Worm (Caenorhabditis elegans): ENCODE data around the gene C42C1.12.
A peak's percentile ranks its signal among the peaks of the same experiment; 100 is the strongest.

The C42C1.12 gene

ce11 chrIV:12268272-12269045, 13.5 kb downstream of the C42C1.12 start, which contains the start of the genes ppm-1.H and rpl-34 (continued):
- TF ChIP-seq lir-1 (GFP tag; conservative IDR thresholded peaks at IDR 0.05) (no peak), F57C9.4 (tag; optimal IDR thresholded peaks at IDR 0.05) (no peak), cebp-2 (GFP tag; IDR thresholded peaks at IDR 0.05) (no peak), F49E8.2 (tag; optimal IDR thresholded peaks at IDR 0.05; ENCODE audit: insufficient read depth) (peak; percentile 8), tlf-1 (GFP tag; optimal IDR thresholded peaks at IDR 0.05) (no peak), aptf-2 (GFP tag; conservative IDR thresholded peaks at IDR 0.05) (no peak), bed-1 (GFP tag; IDR thresholded peaks at IDR 0.05) (no peak), F39B2.1 (GFP tag; IDR thresholded peaks at IDR 0.05) (no peak), F10E7.11 (tag; optimal IDR thresholded peaks at IDR 0.05) (no peak), bed-2 (GFP tag; IDR thresholded peaks at IDR 0.05) (no peak)

DNA sequence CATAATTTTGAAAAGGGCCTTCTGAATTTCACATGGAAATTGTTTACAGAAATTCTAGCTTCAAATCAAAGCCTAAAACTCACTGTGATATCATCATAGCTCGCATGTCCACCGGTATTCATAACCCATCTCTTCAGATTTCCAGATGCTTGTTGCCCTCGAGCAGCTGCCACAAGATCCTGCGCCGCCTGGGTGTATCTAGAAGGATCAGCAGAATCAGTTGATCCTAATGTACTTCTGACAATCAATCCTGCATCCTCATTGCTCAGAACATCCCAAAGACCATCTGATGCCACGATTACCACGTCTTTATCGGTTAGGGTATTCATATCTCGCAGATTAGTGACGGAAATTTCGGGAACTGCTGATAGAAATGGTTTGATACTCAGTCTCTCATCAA, 16.1 kb downstream of the C42C1.12 start:
- TF ChIP-seq ceh-58 (GFP tag; IDR thresholded peaks at IDR 0.05) (no peak), C06A6.2 (GFP tag; conservative IDR thresholded peaks at IDR 0.05) (no peak)

ce11 chrIV:12261353-12261752, 20.7 kb downstream of the C42C1.12 start, which contains the start of gene sre-14:
sre-14 (minus strand) TSS chrIV:12261453.
- no peak for TF ChIP-seq nfyb-1 (GFP tag; IDR thresholded peaks at IDR 0.05)

DNA sequence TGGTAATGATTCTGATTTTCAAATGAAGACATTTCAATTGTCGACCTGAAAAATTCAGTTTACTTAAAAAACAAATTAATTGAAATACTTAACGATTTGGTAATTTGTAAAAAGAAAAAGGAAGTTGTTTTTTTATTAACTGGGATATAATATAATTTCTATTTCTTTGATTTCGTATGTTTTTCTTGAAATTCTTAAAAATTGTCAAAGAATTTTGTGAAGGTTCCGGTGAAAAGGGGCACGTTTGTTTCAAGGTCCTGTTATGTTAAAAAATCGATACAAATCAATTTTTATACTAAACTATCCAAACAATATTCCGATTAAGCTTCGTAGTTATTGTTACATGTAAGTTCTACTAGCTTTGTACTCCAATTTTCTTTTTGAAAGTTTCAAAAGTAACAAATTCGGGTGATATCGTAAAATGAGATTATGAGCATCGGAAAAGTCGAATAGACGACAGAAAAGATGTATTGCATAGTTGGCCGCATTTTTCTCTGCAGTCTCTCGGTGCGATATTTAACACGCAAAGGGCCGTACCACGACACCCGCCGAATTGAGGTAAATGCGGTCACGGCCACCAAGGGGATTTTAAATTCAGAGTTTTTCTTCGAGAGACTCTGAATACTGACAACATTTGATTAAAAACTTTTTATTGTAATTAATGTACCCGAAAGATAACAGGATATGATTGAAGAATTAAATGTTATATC, 22.7 kb downstream of the C42C1.12 start, which contains the start of gene Y39C12A.9:
Gene Y39C12A.9 (minus strand): TSS at position 51 of the 710 bp plus-strand sequence.
- TF ChIP-seq ztf-6 (GFP tag; IDR thresholded peaks at IDR 0.05): no peak
- no peak for TF ChIP-seq nhr-27 (tag; optimal IDR thresholded peaks at IDR 0.05)
- no peak for TF ChIP-seq B0035.1 (tag; optimal IDR thresholded peaks at IDR 0.05)
- TF ChIP-seq atf-7 (tag; optimal IDR thresholded peaks at IDR 0.05): no peak
- TF ChIP-seq dpl-1 (GFP tag; optimal IDR thresholded peaks at IDR 0.05): no peak
- no peak for TF ChIP-seq zfh-2 (GFP tag; conservative IDR thresholded peaks at IDR 0.05)
- TF ChIP-seq efl-1 (GFP tag; optimal IDR thresholded peaks at IDR 0.05): no peak
- TF ChIP-seq ccch-3 (GFP tag; optimal IDR thresholded peaks at IDR 0.05): no peak
- TF ChIP-seq attf-6 (GFP tag; IDR thresholded peaks at IDR 0.05): no peak
- TF ChIP-seq die-1 (tag; optimal IDR thresholded peaks at IDR 0.05): no peak
- no peak for TF ChIP-seq snpc-1.1 (tag; optimal IDR thresholded peaks at IDR 0.05; ENCODE audit: insufficient read depth)

- TF ChIP-seq mel-28 (tag; optimal IDR thresholded peaks at IDR 0.05; ENCODE audit: borderline replicate concordance) (no peak), Y95B8A.8 (GFP tag; IDR thresholded peaks at IDR 0.05) (no peak), bed-1 (GFP tag; IDR thresholded peaks at IDR 0.05) (no peak), pbrm-1 (GFP tag; IDR thresholded peaks at IDR 0.05) (no peak), chd-7 (tag; optimal IDR thresholded peaks at IDR 0.05) (no peak), madf-10 (tag; optimal IDR thresholded peaks at IDR 0.05) (no peak), madf-8 (GFP tag; conservative IDR thresholded peaks at IDR 0.05) (no peak), lsy-27 (tag; optimal IDR thresholded peaks at IDR 0.05; ENCODE audit: borderline replicate concordance, insufficient read depth) (no peak), ztf-26 (tag; optimal IDR thresholded peaks at IDR 0.05) (no peak), snpc-1.3 (tag; optimal IDR thresholded peaks at IDR 0.05; ENCODE audit: insufficient read depth) (no peak), ztf-28 (GFP tag; IDR thresholded peaks at IDR 0.05) (no peak), F33H1.4 (GFP tag; IDR thresholded peaks at IDR 0.05) (no peak), D2030.7 (GFP tag; IDR thresholded peaks at IDR 0.05) (no peak), ceh-40 (GFP tag; IDR thresholded peaks at IDR 0.05) (no peak), F23B12.7 (tag; optimal IDR thresholded peaks at IDR 0.05; ENCODE audit: insufficient read depth) (no peak), ceh-100 (GFP tag; IDR thresholded peaks at IDR 0.05) (no peak)
These were observed 29.4 kb downstream of the C42C1.12 start, which contains the start of gene dnj-26 for ce11 chrIV:12252579-12252978. dnj-26 (minus strand) TSS chrIV:12252679.

Measured in whole organism, young adult.